Worm (Caenorhabditis elegans) whole organism, mixed stage, embryonic: ENCODE measurements around the gene ZC239.21.

Source experiments
- bed-3 ChIP-seq: fragments of 200-800 bp; sonication (Bioruptor generic); optimal IDR thresholded peaks from 3 replicates; lab custom pipeline; 2018; ENCODE audit warnings: mild to moderate bottlenecking, missing genetic modification characterization, moderate library complexity, missing compliant biosample characterization
- blmp-1 ChIP-seq: fragments of 150-350 bp; optimal IDR thresholded peaks from 2 replicates; lab custom pipeline; 2014; ENCODE audit warnings: missing biosample characterization, missing genetic modification characterization
- ceh-43 ChIP-seq: fragments of 200-800 bp; sonication (Bioruptor generic); optimal IDR thresholded peaks from 2 replicates; lab custom pipeline; 2018; ENCODE audit warnings: mild to moderate bottlenecking, missing genetic modification characterization, moderate library complexity, missing compliant biosample characterization
- cnd-1 ChIP-seq: fragments of 200-800 bp; sonication (Bioruptor generic); optimal IDR thresholded peaks from 2 replicates; lab custom pipeline; 2018; ENCODE audit warnings: mild to moderate bottlenecking, missing genetic modification characterization, missing compliant biosample characterization
- drap-1 ChIP-seq: fragments of 200-800 bp; sonication (Bioruptor generic); optimal IDR thresholded peaks from 3 replicates; lab custom pipeline; 2018; ENCODE audit warnings: mild to moderate bottlenecking, missing genetic modification characterization, missing compliant biosample characterization
- lin-13 ChIP-seq: fragments of 150-350 bp; optimal IDR thresholded peaks from 2 replicates; lab custom pipeline; 2014; ENCODE audit warnings: missing biosample characterization, missing genetic modification characterization
- nhr-237 ChIP-seq: fragments of 150-350 bp; optimal IDR thresholded peaks from 2 replicates; lab custom pipeline; 2014; ENCODE audit warnings: missing biosample characterization, missing genetic modification characterization
- nhr-28 ChIP-seq: fragments of 150-350 bp; optimal IDR thresholded peaks from 2 replicates; lab custom pipeline; 2014; ENCODE audit warnings: missing biosample characterization, missing genetic modification characterization
- nhr-76 ChIP-seq: sonication (generic microtip); optimal IDR thresholded peaks from 2 replicates; lab custom pipeline; 2017; ENCODE audit warnings: missing biosample characterization, missing genetic modification characterization
- pha-4 ChIP-seq: fragments of 150-350 bp; optimal IDR thresholded peaks from 2 replicates; lab custom pipeline; 2018; ENCODE audit warnings: missing biosample characterization, missing genetic modification reagents, missing genetic modification characterization
- snpc-4 ChIP-seq: fragments of 150-350 bp; optimal IDR thresholded peaks from 2 replicates; lab custom pipeline; 2014; ENCODE audit warnings: missing biosample characterization, missing genetic modification characterization
- unc-39 ChIP-seq: fragments of 150-350 bp; optimal IDR thresholded peaks from 2 replicates; lab custom pipeline; 2014; ENCODE audit warnings: missing biosample characterization, missing genetic modification characterization
- unc-62 ChIP-seq: fragments of 150-350 bp; optimal IDR thresholded peaks from 2 replicates; lab custom pipeline; 2014; ENCODE audit warnings: missing biosample characterization, missing genetic modification reagents, missing genetic modification characterization
- ztf-11 ChIP-seq: fragments of 150-350 bp; optimal IDR thresholded peaks from 2 replicates; lab custom pipeline; 2014; ENCODE audit warnings: missing biosample characterization, missing genetic modification characterization

- TF ChIP-seq cnd-1 (tag; lab: Kevin White, UChicago) (no peak), ztf-11 (tag; lab: Kevin White, UChicago) (no peak), pha-4 (tag; lab: Kevin White, UChicago) (no peak), blmp-1 (no peak), unc-39 (tag; lab: Kevin White, UChicago) (no peak), nhr-237 (no peak), nhr-28 (no peak), lin-13 (tag; lab: Kevin White, UChicago) (no peak), snpc-4 (tag; lab: Kevin White, UChicago) (no peak), unc-62 (GFP tag; lab: Kevin White, UChicago) (no peak), nhr-76 (no peak), bed-3 (GFP tag; lab: Kevin White, UChicago) (no peak), drap-1 (no peak), ceh-43 (GFP tag; lab: Kevin White, UChicago) (no peak)
Measured at ce11 chrII:3237038-3237521, 30.3 kb downstream of the ZC239.21 start, which contains the start of the genes srz-67 and C17F4.11.
